Worm (Caenorhabditis elegans): ENCODE data around the gene K10C2.8.

K10C2.8 gene

ce11 chrX:6448866-6449400 is 11.5 kb upstream of the K10C2.8 start, which contains the start of gene fah-1 (continued):
- TF ChIP-seq unc-62 (GFP tag; optimal IDR thresholded peaks at IDR 0.05) (no peak), ztf-11 (tag; optimal IDR thresholded peaks at IDR 0.05) (no peak), C34F6.9 (tag; optimal IDR thresholded peaks at IDR 0.05) (no peak)

ce11 chrX:6446564-6446963 is 9.1 kb upstream of the K10C2.8 start, which contains the start of gene asp-14:
TSS of gene asp-14 (minus strand) at chrX:6446664.
- TF ChIP-seq fos-1 (tag; optimal IDR thresholded peaks at IDR 0.05) (peak; percentile 2), sem-4 (tag; optimal IDR thresholded peaks at IDR 0.05) (no peak)

ce11 chrX:6445239-6445638 is 7.8 kb upstream of the K10C2.8 start:
- TF ChIP-seq unc-62 (GFP tag; optimal IDR thresholded peaks at IDR 0.05) (no peak), fos-1 (tag; optimal IDR thresholded peaks at IDR 0.05) (peak; percentile 46), skn-1 (tag; optimal IDR thresholded peaks at IDR 0.05) (peak; percentile 97)

DNA sequence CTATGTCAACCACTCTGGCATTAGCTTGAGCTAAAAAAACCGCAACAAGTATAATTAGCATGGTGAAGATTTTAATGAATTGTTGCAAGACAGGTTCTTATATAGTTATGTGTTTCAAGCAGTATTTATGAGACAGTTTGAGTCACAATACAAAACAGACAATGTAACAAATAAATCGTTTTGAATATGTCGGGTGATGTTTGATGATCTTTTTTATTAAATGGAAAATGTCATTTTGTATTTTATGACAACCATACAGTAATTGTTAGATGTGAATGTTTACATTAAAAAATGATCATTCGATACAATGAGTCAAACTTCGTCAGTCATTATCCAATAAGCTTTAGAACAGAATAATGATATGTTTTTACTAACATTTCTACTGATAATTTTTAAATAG is 5.9 kb upstream of the K10C2.8 start, which contains the start of gene K10C2.7:
Gene K10C2.7 (minus strand): TSS at position 101 of the 400 bp plus-strand sequence.
- TF ChIP-seq mab-5 (tag; optimal IDR thresholded peaks at IDR 0.05), result no peak
- TF ChIP-seq alr-1 (tag; optimal IDR thresholded peaks at IDR 0.05), result no peak
- TF ChIP-seq nhr-23 (tag; optimal IDR thresholded peaks at IDR 0.05), result no peak
- no peak for TF ChIP-seq nhr-77 (tag; optimal IDR thresholded peaks at IDR 0.05)
- no peak for TF ChIP-seq peb-1 (tag; optimal IDR thresholded peaks at IDR 0.05)
- TF ChIP-seq ZK546.5 (tag; optimal IDR thresholded peaks at IDR 0.05), result no peak
- no peak for TF ChIP-seq nhr-129 (tag; optimal IDR thresholded peaks at IDR 0.05)
- no peak for TF ChIP-seq crh-2 (tag; optimal IDR thresholded peaks at IDR 0.05)
- TF ChIP-seq lsy-2 (tag; optimal IDR thresholded peaks at IDR 0.05), result no peak
- no peak for TF ChIP-seq egl-27 (tag; optimal IDR thresholded peaks at IDR 0.05)
- no peak for TF ChIP-seq elt-1 (tag; optimal IDR thresholded peaks at IDR 0.05)
- no peak for TF ChIP-seq ceh-82 (tag; optimal IDR thresholded peaks at IDR 0.05)

- no peak for TF ChIP-seq nhr-12 (tag; optimal IDR thresholded peaks at IDR 0.05)
- no peak for TF ChIP-seq nhr-237 (tag; optimal IDR thresholded peaks at IDR 0.05)
- TF ChIP-seq ama-1 (optimal IDR thresholded peaks at IDR 0.05), result no peak
- TF ChIP-seq nhr-10 (tag; optimal IDR thresholded peaks at IDR 0.05), result no peak
- no peak for TF ChIP-seq peb-1 (tag; optimal IDR thresholded peaks at IDR 0.05)
- no peak for TF ChIP-seq zag-1 (tag; optimal IDR thresholded peaks at IDR 0.05)
- no peak for TF ChIP-seq unc-62 (GFP tag; optimal IDR thresholded peaks at IDR 0.05)
- no peak for TF ChIP-seq ztf-11 (tag; optimal IDR thresholded peaks at IDR 0.05)
- TF ChIP-seq ceh-82 (tag; optimal IDR thresholded peaks at IDR 0.05), result no peak
- no peak for TF ChIP-seq ztf-4 (tag; optimal IDR thresholded peaks at IDR 0.05)
- no peak for TF ChIP-seq mdl-1 (tag; optimal IDR thresholded peaks at IDR 0.05)
- TF ChIP-seq elt-1 (tag; optimal IDR thresholded peaks at IDR 0.05), result no peak
- TF ChIP-seq unc-55 (GFP tag; optimal IDR thresholded peaks at IDR 0.05), result no peak
- no peak for TF ChIP-seq lsy-2 (tag; optimal IDR thresholded peaks at IDR 0.05)
- no peak for TF ChIP-seq Y55F3AM.14 (GFP tag; optimal IDR thresholded peaks at IDR 0.05)
- no peak for TF ChIP-seq unc-39 (tag; optimal IDR thresholded peaks at IDR 0.05)
- TF ChIP-seq skn-1 (tag; optimal IDR thresholded peaks at IDR 0.05), result no peak
These were observed 3.0 kb upstream of the K10C2.8 start, which contains the start of gene K10C2.14 for ce11 chrX:6440464-6440863. TSS of gene K10C2.14 (minus strand) at chrX:6440564.

DNA sequence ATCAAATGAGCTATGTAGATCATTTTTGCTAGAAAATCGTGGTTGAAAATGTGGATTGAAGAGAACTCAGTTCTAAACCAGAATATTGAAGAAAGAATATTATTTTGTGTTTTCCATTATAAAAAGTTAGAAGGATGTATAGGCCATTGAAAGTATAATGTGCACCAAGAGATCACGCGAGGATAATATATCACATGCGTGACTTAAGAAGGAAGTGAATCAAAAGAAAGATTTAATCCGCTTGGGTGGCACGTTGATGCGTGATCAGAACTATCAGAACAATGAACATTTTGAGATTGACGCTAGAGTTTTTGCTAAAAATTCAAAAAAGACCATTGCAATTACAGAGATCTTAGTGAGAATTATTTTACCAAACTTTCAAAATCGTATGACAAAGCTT is 1.6 kb downstream of the K10C2.8 start:
- TF ChIP-seq ceh-16 (tag; optimal IDR thresholded peaks at IDR 0.05) (no peak), lin-11 (tag; optimal IDR thresholded peaks at IDR 0.05) (no peak), gmeb-1 (tag; optimal IDR thresholded peaks at IDR 0.05) (no peak), nhr-237 (tag; optimal IDR thresholded peaks at IDR 0.05) (no peak), ceh-82 (tag; optimal IDR thresholded peaks at IDR 0.05) (no peak), nhr-11 (tag; optimal IDR thresholded peaks at IDR 0.05) (no peak), dmd-4 (tag; optimal IDR thresholded peaks at IDR 0.05) (no peak), ama-1 (optimal IDR thresholded peaks at IDR 0.05) (no peak), mab-5 (tag; optimal IDR thresholded peaks at IDR 0.05) (no peak), mdl-1 (tag; optimal IDR thresholded peaks at IDR 0.05) (no peak), ztf-4 (tag; optimal IDR thresholded peaks at IDR 0.05) (no peak), egl-27 (tag; optimal IDR thresholded peaks at IDR 0.05) (no peak), nhr-12 (tag; optimal IDR thresholded peaks at IDR 0.05) (no peak), sma-3 (GFP tag; optimal IDR thresholded peaks at IDR 0.05) (no peak)
